Fruit fly (Drosophila melanogaster) whole organism, wandering third instar larva: Measurements from ENCODE around the gene Ir8a.

Experiments
- Abd-B ChIP-seq: fragments of >200 bp; optimal IDR thresholded peaks from 2 replicates; lab custom pipeline; 2017; ENCODE audit warnings: missing biosample characterization, missing genetic modification characterization
- CG9705 ChIP-seq: fragments of 200-800 bp; sonication (Bioruptor generic); optimal IDR thresholded peaks from 2 replicates; lab custom pipeline; 2018; ENCODE audit warnings: missing biosample characterization, mild to moderate bottlenecking, missing genetic modification characterization
- Dif ChIP-seq: fragments of 200-275, 200-300 bp; sonication (Bioruptor generic); optimal IDR thresholded peaks from 2 replicates; lab custom pipeline; 2018; ENCODE audit warnings: missing biosample characterization, missing genetic modification characterization; ENCODE audit not compliant: partially characterized antibody
- GATAd ChIP-seq: sonication (Bioruptor generic); optimal IDR thresholded peaks from 2 replicates; lab custom pipeline; 2016; ENCODE audit warnings: missing biosample characterization, missing genetic modification characterization
- Hnf4 ChIP-seq: fragments of 200-800 bp; sonication (Bioruptor generic); optimal IDR thresholded peaks from 2 replicates; lab custom pipeline; 2016; ENCODE audit warnings: missing biosample characterization, mild to moderate bottlenecking, missing genetic modification characterization
- Mio ChIP-seq: sonication (Bioruptor generic); optimal IDR thresholded peaks from 2 replicates; lab custom pipeline; 2016; ENCODE audit warnings: missing biosample characterization, missing genetic modification characterization
- Sp1 ChIP-seq: fragments of 200-800 bp; sonication (Bioruptor generic); optimal IDR thresholded peaks from 3 replicates; lab custom pipeline; 2019; ENCODE audit warnings: missing biosample characterization, mild to moderate bottlenecking, missing genetic modification characterization, moderate library complexity
- dl ChIP-seq, 2 experiments: fragments of 175-275, 200-275 bp in 1 of 2; fragments of 200-275 bp in 1 of 2; sonication (Bioruptor generic); optimal IDR thresholded peaks; lab custom pipeline; 2018; ENCODE audit warnings: mild to moderate bottlenecking in 2 of 2, missing biosample characterization in 2 of 2, missing genetic modification characterization in 2 of 2, moderate library complexity in 2 of 2; ENCODE audit not compliant: partially characterized antibody in 2 of 2, insufficient read depth in 1 of 2
- ey ChIP-seq: fragments of 200-800 bp; sonication (Bioruptor generic); optimal IDR thresholded peaks from 2 replicates; lab custom pipeline; 2016; ENCODE audit warnings: missing biosample characterization, missing genetic modification characterization
- jim ChIP-seq: fragments of 175-275, 200-325 bp; sonication (Bioruptor generic); optimal IDR thresholded peaks from 2 replicates; lab custom pipeline; 2016; ENCODE audit warnings: missing biosample characterization, mild to moderate bottlenecking, missing genetic modification characterization
- lola ChIP-seq: fragments of >200 bp; optimal IDR thresholded peaks from 2 replicates; lab custom pipeline; 2017; ENCODE audit warnings: missing biosample characterization, missing genetic modification characterization
- pan ChIP-seq: fragments of >200 bp; optimal IDR thresholded peaks from 2 replicates; lab custom pipeline; 2017
- usp ChIP-seq: fragments of >200 bp; optimal IDR thresholded peaks from 2 replicates; lab custom pipeline; 2017; ENCODE audit warnings: missing biosample characterization, missing genetic modification characterization

DNA sequence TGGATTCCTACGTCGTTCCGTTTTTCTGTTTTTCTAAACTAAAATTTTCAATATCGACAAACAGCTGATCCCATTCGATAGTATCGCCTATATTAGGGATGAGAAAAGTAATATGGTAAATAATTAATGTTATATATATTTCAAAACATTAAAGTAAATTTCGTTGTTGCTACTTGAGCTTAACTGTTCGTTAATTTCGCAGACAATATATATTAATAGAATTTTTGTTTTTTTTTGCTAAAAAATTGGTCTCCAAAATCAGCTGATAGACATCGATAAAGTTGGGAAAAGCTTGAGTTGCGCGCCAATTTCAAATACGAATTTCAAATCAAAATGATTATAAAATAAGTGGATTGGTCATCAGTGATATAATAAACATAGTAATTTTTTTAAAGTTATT lies 40.0 kb downstream of the Ir8a start, which contains the start of gene CG12118:
- no peak for TF ChIP-seq pan (lab: Kevin White, UChicago)
- no peak for TF ChIP-seq Mio (GFP tag; lab: Kevin White, UChicago)
- TF ChIP-seq Abd-B (GFP tag; lab: Kevin White, UChicago) = no peak
- no peak for TF ChIP-seq lola
- no peak for TF ChIP-seq dl (GFP tag; optimal IDR thresholded peaks at IDR 0.05; lab: Kevin White, UChicago; ENCODE audit: insufficient read depth in 1 of 2, partially characterized antibody in 2 of 2)
- TF ChIP-seq usp (GFP tag; lab: Kevin White, UChicago) = no peak
- peak; percentile 59 for TF ChIP-seq ey (GFP tag; lab: Kevin White, UChicago)
- no peak for TF ChIP-seq GATAd
- TF ChIP-seq Dif (GFP tag; lab: Kevin White, UChicago) = no peak
- TF ChIP-seq Sp1 = peak; percentile 69
- TF ChIP-seq jim (GFP tag; lab: Kevin White, UChicago) = no peak
- TF ChIP-seq Hnf4 (GFP tag; lab: Kevin White, UChicago) = peak; percentile 81
- TF ChIP-seq CG9705 = peak; percentile 44
